In genomic region chrIV:4176659-4177058, ce11 we compare ENCODE assay signal across 3 worm cellular contexts.
A peak's percentile ranks its signal among the peaks of the same experiment; 100 is the strongest.
TF ChIP-seq lines count a peak whose summit lies in the region.

No protein-coding gene starts in this region.

TF ChIP-seq in whole organism, L1 larva, 84 proteins besides CTCF, POLR2A, EP300 and RAD21:
- TF ChIP-seq dpl-1 (GFP tag; optimal IDR thresholded peaks at IDR 0.05; lab: Kevin White, UChicago) (peak in 1 of 3 experiments; percentile 9), Y116A8C.19 (tag; optimal IDR thresholded peaks at IDR 0.05; lab: Kevin White, UChicago; ENCODE audit: borderline replicate concordance) (no peak), nhr-90 (tag; optimal IDR thresholded peaks at IDR 0.05; lab: Kevin White, UChicago; ENCODE audit: poor library complexity) (no peak), elt-3 (tag; optimal IDR thresholded peaks at IDR 0.05; lab: Kevin White, UChicago) (no peak), efl-1 (optimal IDR thresholded peaks at IDR 0.05; lab: Kevin White, UChicago) (no peak), efl-1 (GFP tag; optimal IDR thresholded peaks at IDR 0.05 in 1 of 2; lab: Kevin White, UChicago) (peak; percentile 38 to 51), mef-2 (tag; optimal IDR thresholded peaks at IDR 0.05; lab: Kevin White, UChicago) (no peak), nhr-85 (tag; lab: Kevin White, UChicago) (peak; percentile 33), snu-23 (GFP tag; optimal IDR thresholded peaks at IDR 0.05; lab: Kevin White, UChicago) (no peak)

TF ChIP-seq in whole organism, L4 larva, 104 proteins besides CTCF, POLR2A, EP300 and RAD21:
- TF ChIP-seq zip-2 (tag; optimal IDR thresholded peaks at IDR 0.05; lab: Kevin White, UChicago) (no peak), arid-1 (GFP tag; conservative IDR thresholded peaks at IDR 0.05; lab: Robert Waterston, UW) (no peak), T20F7.1 (GFP tag; optimal IDR thresholded peaks at IDR 0.05; lab: Kevin White, UChicago) (peak; percentile 19), mxl-2 (GFP tag; conservative IDR thresholded peaks at IDR 0.05; lab: Robert Waterston, UW) (no peak), lin-15B (tag; optimal IDR thresholded peaks at IDR 0.05; lab: Kevin White, UChicago) (no peak), Y5F2A.4 (GFP tag; optimal IDR thresholded peaks at IDR 0.05; lab: Kevin White, UChicago) (no peak), zfp-3 (GFP tag; conservative IDR thresholded peaks at IDR 0.05; lab: Robert Waterston, UW) (no peak), F49E8.2 (tag; optimal IDR thresholded peaks at IDR 0.05; lab: Kevin White, UChicago; ENCODE audit: borderline replicate concordance) (peak; percentile 71), nhr-237 (tag; optimal IDR thresholded peaks at IDR 0.05; lab: Kevin White, UChicago) (no peak), snpc-4 (tag; optimal IDR thresholded peaks at IDR 0.05; lab: Kevin White, UChicago) (no peak), F10B5.3 (tag; optimal IDR thresholded peaks at IDR 0.05; lab: Kevin White, UChicago) (no peak), ces-1 (GFP tag; optimal IDR thresholded peaks at IDR 0.05; lab: Kevin White, UChicago) (no peak), F26F4.8 (GFP tag; conservative IDR thresholded peaks at IDR 0.05; lab: Robert Waterston, UW) (no peak), R02D3.7 (tag; optimal IDR thresholded peaks at IDR 0.05; lab: Kevin White, UChicago) (no peak), vab-7 (GFP tag; IDR thresholded peaks at IDR 0.05; lab: Robert Waterston, UW) (no peak), Y48G9A.11 (GFP tag; IDR thresholded peaks at IDR 0.05; lab: Robert Waterston, UW) (peak; percentile 97), dmd-8 (GFP tag; IDR thresholded peaks at IDR 0.05; lab: Robert Waterston, UW) (no peak), lin-38 (GFP tag; IDR thresholded peaks at IDR 0.05; lab: Robert Waterston, UW) (peak; percentile 25; the same call in 1 of the 2 replicates), unc-130 (GFP tag; optimal IDR thresholded peaks at IDR 0.05; lab: Kevin White, UChicago) (no peak), ctbp-1 (GFP tag; IDR thresholded peaks at IDR 0.05; lab: Robert Waterston, UW) (no peak), spr-3 (GFP tag; optimal IDR thresholded peaks at IDR 0.05; lab: Kevin White, UChicago) (no peak), nhr-102 (tag; optimal IDR thresholded peaks at IDR 0.05; lab: Kevin White, UChicago) (no peak), lir-3 (tag; optimal IDR thresholded peaks at IDR 0.05; lab: Kevin White, UChicago) (no peak)

TF ChIP-seq in whole organism, young adult, 124 proteins besides CTCF, POLR2A, EP300 and RAD21:
- no peak for TF ChIP-seq cebp-2 (GFP tag; IDR thresholded peaks at IDR 0.05; lab: Robert Waterston, UW)
- TF ChIP-seq lin-54 (GFP tag; optimal IDR thresholded peaks at IDR 0.05; lab: Kevin White, UChicago): peak; percentile 83
- TF ChIP-seq dox-1 (GFP tag; IDR thresholded peaks at IDR 0.05; lab: Robert Waterston, UW): 0 out of 2 replicates have a peak, but pooled peaks have one; percentile 36
- TF ChIP-seq C17E4.6 (GFP tag; IDR thresholded peaks at IDR 0.05; lab: Robert Waterston, UW): no peak
- TF ChIP-seq lsl-1 (GFP tag; optimal IDR thresholded peaks at IDR 0.05; lab: Kevin White, UChicago): peak; percentile 43
- TF ChIP-seq mcd-1 (GFP tag; IDR thresholded peaks at IDR 0.05; lab: Robert Waterston, UW): 0 out of 2 replicates have a peak, but pooled peaks have one; percentile 12
- peak; percentile 32; the same call in 1 of the 2 replicates for TF ChIP-seq D2030.7 (GFP tag; IDR thresholded peaks at IDR 0.05; lab: Robert Waterston, UW)
- no peak for TF ChIP-seq ztf-26 (tag; optimal IDR thresholded peaks at IDR 0.05; lab: Kevin White, UChicago)
- TF ChIP-seq madf-6 (GFP tag; IDR thresholded peaks at IDR 0.05; lab: Robert Waterston, UW): peak; percentile 30; the same call in 1 of the 2 replicates
- no peak for TF ChIP-seq hlh-12 (tag; optimal IDR thresholded peaks at IDR 0.05; lab: Kevin White, UChicago)
- TF ChIP-seq efl-1 (GFP tag; optimal IDR thresholded peaks at IDR 0.05; lab: Kevin White, UChicago): peak; percentile 32
- peak; percentile 50 for TF ChIP-seq F49E8.2 (tag; optimal IDR thresholded peaks at IDR 0.05; lab: Kevin White, UChicago; ENCODE audit: insufficient read depth)
- peak; percentile 90 for TF ChIP-seq attf-3 (GFP tag; conservative IDR thresholded peaks at IDR 0.05; lab: Robert Waterston, UW)
TF ChIP-seq in whole organism, young adult: peak in this region for 9.
